Worm (Caenorhabditis elegans) whole organism, L3 larva: ENCODE measurements around the gene ugt-6.

ENCODE experiments used
- R02D3.7 ChIP-seq: fragments of 150-350 bp; optimal IDR thresholded peaks from 2 replicates; lab custom pipeline; 2014; ENCODE audit warnings: missing biosample characterization, missing genetic modification characterization
- ZK546.5 ChIP-seq: sonication (generic microtip); optimal IDR thresholded peaks from 2 replicates; lab custom pipeline; 2017; ENCODE audit warnings: missing biosample characterization, missing genetic modification characterization
- aly-2 ChIP-seq: fragments of 150-350 bp; optimal IDR thresholded peaks from 2 replicates; lab custom pipeline; 2014; ENCODE audit warnings: missing biosample characterization, missing genetic modification characterization
- ama-1 ChIP-seq: fragments of 150-350 bp; optimal IDR thresholded peaks from 2 replicates; lab custom pipeline; 2018
- ceh-16 ChIP-seq: sonication (generic microtip); optimal IDR thresholded peaks from 2 replicates; lab custom pipeline; 2017; ENCODE audit warnings: missing biosample characterization, missing genetic modification characterization
- ceh-28 ChIP-seq: fragments of 150-350 bp; optimal IDR thresholded peaks from 2 replicates; lab custom pipeline; 2014; ENCODE audit warnings: missing biosample characterization, missing genetic modification reagents, missing genetic modification characterization
- ceh-82 ChIP-seq: fragments of 150-350 bp; optimal IDR thresholded peaks from 2 replicates; lab custom pipeline; 2014; ENCODE audit warnings: missing biosample characterization, missing genetic modification characterization
- daf-12 ChIP-seq: fragments of 150-350 bp; optimal IDR thresholded peaks from 2 replicates; lab custom pipeline; 2014; ENCODE audit warnings: missing biosample characterization, missing genetic modification reagents, missing genetic modification characterization
- egl-5 ChIP-seq: fragments of 150-350 bp; optimal IDR thresholded peaks from 2 replicates; lab custom pipeline; 2017; ENCODE audit warnings: missing biosample characterization, missing genetic modification reagents, missing genetic modification characterization, inconsistent platforms
- elt-1 ChIP-seq: fragments of 150-350 bp; optimal IDR thresholded peaks from 2 replicates; lab custom pipeline; 2014; ENCODE audit warnings: missing biosample characterization, missing genetic modification characterization
- elt-2 ChIP-seq: sonication (generic microtip); optimal IDR thresholded peaks from 2 replicates; lab custom pipeline; 2016; ENCODE audit warnings: missing genetic modification reagents, mild to moderate bottlenecking, missing genetic modification characterization, missing compliant biosample characterization
- elt-3 ChIP-seq, 3 experiments: fragments of 150-350 bp in 1 of 3; sonication (generic microtip) in 2 of 3; optimal IDR thresholded peaks; 2 replicates in 2 of 3; 4 replicates in 1 of 3; lab custom pipeline; 2014 to 2017; ENCODE audit warnings: missing biosample characterization in 3 of 3, missing genetic modification characterization in 3 of 3
- eor-1 ChIP-seq, 2 experiments: fragments of 150-350 bp; optimal IDR thresholded peaks; 2 replicates each; lab custom pipeline; 2014 to 2018; ENCODE audit warnings: missing biosample characterization in 2 of 2, missing genetic modification characterization in 2 of 2
- fkh-10 ChIP-seq: sonication (generic microtip); optimal IDR thresholded peaks from 2 replicates; lab custom pipeline; 2017; ENCODE audit warnings: missing biosample characterization, missing genetic modification reagents, missing genetic modification characterization
- fkh-2 ChIP-seq: fragments of 150-350 bp; optimal IDR thresholded peaks from 2 replicates; lab custom pipeline; 2014; ENCODE audit warnings: missing biosample characterization, missing genetic modification reagents, missing genetic modification characterization
- fos-1 ChIP-seq: fragments of 150-350 bp; optimal IDR thresholded peaks from 2 replicates; lab custom pipeline; 2014; ENCODE audit warnings: missing biosample characterization, missing genetic modification characterization
- hmg-11 ChIP-seq: sonication (generic microtip); optimal IDR thresholded peaks from 2 replicates; lab custom pipeline; 2016; ENCODE audit warnings: missing genetic modification characterization, missing compliant biosample characterization
- jun-1 ChIP-seq: fragments of 150-350 bp; optimal IDR thresholded peaks from 2 replicates; lab custom pipeline; 2014; ENCODE audit warnings: missing biosample characterization, missing genetic modification reagents, missing genetic modification characterization
- lin-15B ChIP-seq: fragments of 150-350 bp; optimal IDR thresholded peaks from 2 replicates; lab custom pipeline; 2014; ENCODE audit warnings: missing biosample characterization, missing genetic modification characterization
- mdl-1 ChIP-seq: fragments of 150-350 bp; optimal IDR thresholded peaks from 2 replicates; lab custom pipeline; 2014; ENCODE audit warnings: missing biosample characterization, missing genetic modification characterization
- mml-1 ChIP-seq: fragments of 150-350 bp; sonication (generic microtip); optimal IDR thresholded peaks from 3 replicates; lab custom pipeline; 2014; ENCODE audit warnings: missing biosample characterization, missing genetic modification characterization
- nfya-1 ChIP-seq: sonication (generic microtip); optimal IDR thresholded peaks from 2 replicates; lab custom pipeline; 2017; ENCODE audit warnings: missing genetic modification characterization, mild to moderate bottlenecking, missing compliant biosample characterization, antibody characterized with exemption, moderate library complexity; ENCODE audit not compliant: insufficient read depth
- nhr-12 ChIP-seq: fragments of 150-350 bp; optimal IDR thresholded peaks from 2 replicates; lab custom pipeline; 2014; ENCODE audit warnings: missing biosample characterization, missing genetic modification characterization
- nhr-23 ChIP-seq: fragments of 150-350 bp; optimal IDR thresholded peaks from 2 replicates; lab custom pipeline; 2014; ENCODE audit warnings: missing biosample characterization, missing genetic modification reagents, missing genetic modification characterization
- nhr-237 ChIP-seq: fragments of 150-350 bp; optimal IDR thresholded peaks from 2 replicates; lab custom pipeline; 2014; ENCODE audit warnings: missing biosample characterization, missing genetic modification characterization
- nhr-25 ChIP-seq: sonication (generic microtip); optimal IDR thresholded peaks from 2 replicates; lab custom pipeline; 2017; ENCODE audit warnings: missing biosample characterization, missing genetic modification characterization
- nhr-28 ChIP-seq: fragments of 150-350 bp; optimal IDR thresholded peaks from 2 replicates; lab custom pipeline; 2014; ENCODE audit warnings: missing biosample characterization, missing genetic modification characterization
- nhr-43 ChIP-seq: sonication (generic microtip); optimal IDR thresholded peaks from 2 replicates; lab custom pipeline; 2016; ENCODE audit warnings: mild to moderate bottlenecking, missing genetic modification characterization, missing compliant biosample characterization; ENCODE audit not compliant: poor library complexity, severe bottlenecking
- nhr-76 ChIP-seq: fragments of 150-350 bp; sonication (generic microtip); optimal IDR thresholded peaks from 5 replicates; lab custom pipeline; 2014; ENCODE audit warnings: missing biosample characterization, missing genetic modification characterization
- nhr-77 ChIP-seq: fragments of 150-350 bp; optimal IDR thresholded peaks from 2 replicates; lab custom pipeline; 2014; ENCODE audit warnings: missing biosample characterization, missing genetic modification characterization
- pha-4 ChIP-seq: fragments of 150-350 bp; optimal IDR thresholded peaks from 2 replicates; lab custom pipeline; 2014; ENCODE audit warnings: missing biosample characterization, missing genetic modification reagents, missing genetic modification characterization
- pqm-1 ChIP-seq: fragments of 150-350 bp; optimal IDR thresholded peaks from 2 replicates; lab custom pipeline; 2017; ENCODE audit warnings: missing biosample characterization, missing genetic modification characterization, inconsistent platforms
- skn-1 ChIP-seq: fragments of 150-350 bp; optimal IDR thresholded peaks from 2 replicates; lab custom pipeline; 2014; ENCODE audit warnings: missing biosample characterization, missing genetic modification characterization
- snpc-4 ChIP-seq: fragments of 150-350 bp; optimal IDR thresholded peaks from 2 replicates; lab custom pipeline; 2014; ENCODE audit warnings: missing biosample characterization, missing genetic modification characterization
- tbx-2 ChIP-seq: sonication (generic microtip); optimal IDR thresholded peaks from 2 replicates; lab custom pipeline; 2016; ENCODE audit warnings: mild to moderate bottlenecking, missing genetic modification characterization, missing compliant biosample characterization
- unc-62 ChIP-seq: fragments of 150-350 bp; sonication (generic microtip); optimal IDR thresholded peaks from 4 replicates; lab custom pipeline; 2014; ENCODE audit warnings: missing biosample characterization, missing genetic modification reagents, missing genetic modification characterization
- zag-1 ChIP-seq: fragments of 150-350 bp; optimal IDR thresholded peaks from 2 replicates; lab custom pipeline; 2014; ENCODE audit warnings: missing biosample characterization, missing genetic modification characterization

Gene ugt-6

ce11 chrV:12796908-12797490 lies 1.0 kb downstream of the ugt-6 start:
- no peak for TF ChIP-seq ceh-82 (tag; lab: Kevin White, UChicago)
- TF ChIP-seq elt-2 (tag; lab: Kevin White, UChicago): peak; percentile 76
- TF ChIP-seq lin-15B: no peak
- no peak for TF ChIP-seq nhr-25 (tag; lab: Kevin White, UChicago)
- no peak for TF ChIP-seq eor-1 (tag; optimal IDR thresholded peaks at IDR 0.05; lab: Kevin White, UChicago)
- TF ChIP-seq nhr-23 (tag; lab: Kevin White, UChicago): no peak

DNA sequence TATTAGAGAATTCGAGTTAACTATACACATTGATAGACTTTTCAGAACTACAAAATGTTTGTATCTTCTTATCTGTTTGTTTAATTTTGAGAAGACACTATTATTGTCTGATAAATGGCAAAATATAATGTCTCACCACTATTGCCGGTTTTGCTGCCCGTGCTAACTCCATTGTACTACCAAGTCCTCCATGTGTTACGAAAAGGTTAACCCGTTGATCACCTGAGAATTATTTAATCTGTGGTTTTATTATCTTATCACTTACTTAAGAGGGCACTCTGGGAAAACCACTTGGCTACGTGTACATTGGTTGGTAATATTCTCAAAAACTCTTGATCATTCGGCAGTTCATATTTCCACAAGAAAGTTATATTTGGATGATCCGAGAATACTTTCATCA lies 2.1 kb downstream of the ugt-6 start:
- TF ChIP-seq fkh-2 (no peak), mml-1 (tag; lab: Kevin White, UChicago) (no peak), pqm-1 (peak; percentile 75), elt-2 (tag; lab: Kevin White, UChicago) (peak; percentile 35)
- TF ChIP-seq, all 47 proteins: peak for 2

DNA sequence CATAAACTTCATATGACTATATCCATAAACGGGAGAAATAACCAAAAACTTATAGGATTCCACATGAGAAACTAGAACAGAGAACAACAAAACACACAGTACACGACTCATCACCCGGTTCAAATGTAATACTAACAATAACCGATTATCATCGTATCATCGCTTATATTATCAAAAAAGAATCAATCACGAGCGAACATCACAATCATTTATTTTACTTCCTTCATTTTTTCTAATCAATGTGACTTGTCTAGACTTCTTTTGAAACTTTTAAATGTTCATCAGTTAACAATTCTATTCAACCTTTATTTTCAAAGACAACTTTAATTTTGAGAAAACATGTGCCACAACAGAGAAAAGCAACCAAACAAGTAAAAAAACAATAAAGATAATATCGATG lies 2.8 kb downstream of the ugt-6 start, which contains the start of gene ugt-4:
ugt-4 (minus strand) TSS at position 141 of the 400 bp plus-strand sequence.
- no peak for TF ChIP-seq nhr-77 (tag; lab: Kevin White, UChicago)
- TF ChIP-seq egl-5: no peak
- TF ChIP-seq fos-1 (tag; lab: Kevin White, UChicago): no peak
- TF ChIP-seq hmg-11 (tag; lab: Kevin White, UChicago): no peak
- peak; percentile 20 for TF ChIP-seq pha-4 (tag; lab: Kevin White, UChicago)
- TF ChIP-seq ama-1 (lab: Kevin White, UChicago): no peak
- TF ChIP-seq nhr-237 (tag; lab: Kevin White, UChicago): no peak
- TF ChIP-seq fkh-10: no peak
- TF ChIP-seq elt-2 (tag; lab: Kevin White, UChicago): peak; percentile 72
- no peak for TF ChIP-seq tbx-2 (tag; lab: Kevin White, UChicago)
- TF ChIP-seq aly-2: no peak
- TF ChIP-seq R02D3.7 (tag; lab: Kevin White, UChicago): no peak
- no peak for TF ChIP-seq elt-3 (tag; optimal IDR thresholded peaks at IDR 0.05; lab: Kevin White, UChicago)
- peak; percentile 19 for TF ChIP-seq jun-1 (tag; lab: Kevin White, UChicago)
- no peak for TF ChIP-seq nhr-43
- TF ChIP-seq pqm-1: peak; percentile 85

ce11 chrV:12792752-12793151 lies 5.3 kb downstream of the ugt-6 start, which contains the start of gene ugt-5:
TSS of gene ugt-5 (minus strand) at chrV:12792965.
- no peak for TF ChIP-seq ZK546.5 (tag; lab: Kevin White, UChicago)
- peak; percentile 68 for TF ChIP-seq skn-1 (tag; lab: Kevin White, UChicago)
- TF ChIP-seq ceh-82 (tag; lab: Kevin White, UChicago): no peak
- TF ChIP-seq snpc-4: no peak
- TF ChIP-seq nfya-1: no peak
- peak; percentile 86 for TF ChIP-seq pqm-1
- peak; percentile 52 for TF ChIP-seq elt-2 (tag; lab: Kevin White, UChicago)

DNA sequence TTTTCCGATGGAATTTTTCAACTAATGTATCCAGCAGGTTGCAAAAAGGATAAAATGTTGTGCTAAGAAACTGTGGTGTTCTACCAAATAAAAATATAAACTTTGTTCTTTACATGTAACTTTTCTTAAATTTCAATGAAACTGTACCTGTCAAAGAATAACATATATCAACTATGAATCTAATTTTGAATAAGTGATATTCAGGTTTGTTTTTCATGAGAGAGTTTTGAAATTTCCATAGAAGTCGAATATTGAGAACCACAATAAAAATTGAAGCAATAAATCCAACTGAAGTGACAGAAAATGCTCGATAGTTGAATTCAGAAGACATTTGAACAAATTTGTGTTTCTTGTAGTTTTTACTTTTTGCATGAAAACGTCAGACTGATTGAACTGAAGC lies 7.8 kb downstream of the ugt-6 start, which contains the start of gene srbc-43:
srbc-43 (minus strand) TSS at position 331 of the 400 bp plus-strand sequence.
- TF ChIP-seq fkh-2 (no peak), daf-12 (tag; lab: Kevin White, UChicago) (no peak), nhr-76 (no peak), nhr-28 (tag; lab: Kevin White, UChicago) (no peak), ceh-82 (tag; lab: Kevin White, UChicago) (no peak), ZK546.5 (tag; lab: Kevin White, UChicago) (no peak), elt-1 (tag; lab: Kevin White, UChicago) (no peak)
- TF ChIP-seq, all 47 proteins: peak for 0

ce11 chrV:12788451-12788850 lies 9.6 kb downstream of the ugt-6 start, which contains the start of gene srbc-44:
TSS of gene srbc-44 (minus strand) at chrV:12788551.
- TF ChIP-seq ceh-82 (tag; lab: Kevin White, UChicago) (no peak), egl-5 (no peak), nhr-76 (no peak), nhr-237 (tag; lab: Kevin White, UChicago) (no peak), nhr-12 (tag; lab: Kevin White, UChicago) (no peak), nhr-77 (tag; lab: Kevin White, UChicago) (no peak), ceh-28 (tag; lab: Kevin White, UChicago) (no peak), ceh-16 (no peak), lin-15B (no peak), jun-1 (tag; lab: Kevin White, UChicago) (no peak), elt-2 (tag; lab: Kevin White, UChicago) (no peak), fkh-10 (no peak), R02D3.7 (tag; lab: Kevin White, UChicago) (no peak), nhr-25 (tag; lab: Kevin White, UChicago) (no peak), nfya-1 (no peak), zag-1 (no peak), mdl-1 (no peak), ama-1 (lab: Kevin White, UChicago) (no peak), unc-62 (no peak)
- TF ChIP-seq, all 47 proteins: peak for 0
